Fruit fly (Drosophila melanogaster): Measurements from ENCODE around the gene CG18131.

- TF ChIP-seq CG8478 (optimal IDR thresholded peaks at IDR 0.05) (no peak), CTCF (optimal IDR thresholded peaks at IDR 0.05) (no peak)
Measured at dm6 chr2L:1456822-1457221, 43.6 kb downstream of the CG18131 start.

All from S2 (cell line).